Fruit fly (Drosophila melanogaster): ENCODE results near the gene Cyp313a3.

Cyp313a3 gene

DNA sequence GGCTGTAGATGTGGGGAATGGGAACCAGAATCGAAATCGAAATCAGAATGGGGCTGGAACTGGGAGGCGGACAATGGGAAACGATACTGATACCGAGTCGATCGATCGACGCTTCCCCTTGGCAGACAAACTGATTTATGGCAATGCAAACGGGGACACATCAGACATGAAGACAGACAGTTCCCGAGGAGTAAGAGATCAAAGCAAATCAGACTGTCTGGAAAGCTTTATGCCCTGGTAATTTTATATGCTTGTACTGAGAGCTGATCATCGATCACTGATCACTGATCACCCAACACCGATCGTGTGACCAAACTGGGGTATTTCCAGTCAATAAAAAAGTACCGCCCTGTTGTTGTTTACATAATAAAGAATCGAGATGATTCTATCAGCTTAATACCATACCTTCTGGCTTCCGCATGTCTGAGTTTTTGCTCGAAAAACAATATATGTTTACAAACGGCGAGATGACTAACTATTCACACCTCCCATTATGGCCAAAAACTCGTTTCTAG is 30.9 kb upstream of the Cyp313a3 start:
- no peak for TF ChIP-seq CG17806 (tag; optimal IDR thresholded peaks at IDR 0.05)
- no peak for TF ChIP-seq EcR (GFP tag; optimal IDR thresholded peaks at IDR 0.05)
- TF ChIP-seq Ets98B (GFP tag; IDR thresholded peaks at IDR 0.05), result no peak
- no peak for TF ChIP-seq CG15710 (tag; optimal IDR thresholded peaks at IDR 0.05)
- TF ChIP-seq D1 (tag; optimal IDR thresholded peaks at IDR 0.05), result no peak
- TF ChIP-seq rn (GFP tag; IDR thresholded peaks at IDR 0.05), result no peak
- no peak for TF ChIP-seq CG4496 (GFP tag; IDR thresholded peaks at IDR 0.05)

DNA sequence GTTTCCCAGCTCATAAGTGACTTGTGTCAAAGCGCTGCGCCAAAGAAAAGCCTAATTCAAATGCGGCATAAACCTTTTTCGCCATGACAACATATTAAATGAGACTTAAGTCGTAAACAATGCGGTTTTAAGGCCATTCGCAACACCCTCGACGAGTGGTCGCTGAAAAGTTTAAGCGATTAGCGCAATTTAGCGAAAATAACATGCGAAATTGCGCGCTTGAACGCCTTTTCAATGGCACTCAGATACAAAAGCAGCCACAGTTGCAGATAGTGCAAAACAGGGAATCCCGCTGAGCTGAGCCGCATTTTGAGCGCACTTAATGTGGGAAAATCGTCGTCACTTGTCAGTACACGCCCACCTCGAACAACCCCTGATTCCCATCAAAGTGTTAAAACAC is 21.6 kb upstream of the Cyp313a3 start, which contains the start of gene CG44038:
CG44038 (plus strand) TSS at position 301 of the 400 bp plus-strand sequence.
- TF ChIP-seq Pif1B (GFP tag; optimal IDR thresholded peaks at IDR 0.05), result no peak
- no peak for TF ChIP-seq CG10348 (GFP tag; IDR thresholded peaks at IDR 0.05)
- TF ChIP-seq CG13204 (GFP tag; optimal IDR thresholded peaks at IDR 0.05), result no peak
- TF ChIP-seq CG32121 (GFP tag; IDR thresholded peaks at IDR 0.05), result no peak
- TF ChIP-seq CG34367 (tag; optimal IDR thresholded peaks at IDR 0.05), result no peak
- no peak for TF ChIP-seq CG8159 (tag; optimal IDR thresholded peaks at IDR 0.05)
- TF ChIP-seq CG17806 (tag; optimal IDR thresholded peaks at IDR 0.05), result no peak
- TF ChIP-seq CG9948 (tag; optimal IDR thresholded peaks at IDR 0.05), result no peak
- no peak for TF ChIP-seq fd96Ca (GFP tag; IDR thresholded peaks at IDR 0.05)
- no peak for TF ChIP-seq gl (tag; optimal IDR thresholded peaks at IDR 0.05)
- TF ChIP-seq CG15710 (tag; optimal IDR thresholded peaks at IDR 0.05), result no peak
- no peak for TF ChIP-seq D1 (tag; optimal IDR thresholded peaks at IDR 0.05)
- no peak for TF ChIP-seq rn (GFP tag; IDR thresholded peaks at IDR 0.05)

dm6 chr3R:12259819-12260218 is 20.8 kb upstream of the Cyp313a3 start:
- no peak for TF ChIP-seq CG8301 (tag; optimal IDR thresholded peaks at IDR 0.05)
- TF ChIP-seq CG8159 (tag; optimal IDR thresholded peaks at IDR 0.05), result no peak
- TF ChIP-seq gl (tag; optimal IDR thresholded peaks at IDR 0.05), result no peak
- TF ChIP-seq CG12605 (GFP tag; IDR thresholded peaks at IDR 0.05), result no peak

DNA sequence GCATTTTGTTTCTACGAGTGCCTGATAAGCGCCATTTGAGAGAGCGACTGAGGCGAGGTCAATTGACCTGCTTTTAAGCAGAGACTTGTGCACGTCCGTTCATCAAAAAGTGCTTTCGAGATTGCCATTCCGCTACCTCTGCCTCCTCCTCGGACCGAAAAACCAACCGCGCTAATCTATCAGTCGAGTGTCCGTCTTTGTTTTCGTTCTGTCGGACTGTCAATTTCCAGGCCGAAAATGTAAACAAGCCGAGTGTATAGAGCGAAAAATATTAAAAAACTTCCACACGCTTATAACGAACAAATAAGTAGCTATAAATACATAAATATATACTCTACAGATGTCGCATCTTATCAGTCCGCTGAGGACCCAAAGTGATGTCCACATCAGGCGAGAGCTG is 19.9 kb upstream of the Cyp313a3 start:
- no peak for TF ChIP-seq CG8159 (tag; optimal IDR thresholded peaks at IDR 0.05)
- peak; percentile 30 for TF ChIP-seq EcR (GFP tag; optimal IDR thresholded peaks at IDR 0.05)

dm6 chr3R:12258437-12258836 is 19.4 kb upstream of the Cyp313a3 start, which contains the start of the genes CG44037 and svp:
Gene CG44037, plus strand, starts transcription at chr3R:12258737.
Gene svp, plus strand, starts transcription at chr3R:12258737.
- TF ChIP-seq CG10348 (GFP tag; IDR thresholded peaks at IDR 0.05) (no peak), Ets98B (GFP tag; IDR thresholded peaks at IDR 0.05) (no peak), CG14655 (GFP tag; optimal IDR thresholded peaks at IDR 0.05) (no peak), CG17806 (tag; optimal IDR thresholded peaks at IDR 0.05) (no peak), Pif1B (GFP tag; optimal IDR thresholded peaks at IDR 0.05) (no peak), CG12605 (GFP tag; IDR thresholded peaks at IDR 0.05) (no peak), CG4496 (GFP tag; IDR thresholded peaks at IDR 0.05) (no peak), CG32121 (GFP tag; IDR thresholded peaks at IDR 0.05) (no peak), CG15710 (tag; optimal IDR thresholded peaks at IDR 0.05) (no peak), gl (tag; optimal IDR thresholded peaks at IDR 0.05) (no peak), EcR (GFP tag; optimal IDR thresholded peaks at IDR 0.05) (no peak), rn (GFP tag; IDR thresholded peaks at IDR 0.05) (no peak), D1 (tag; optimal IDR thresholded peaks at IDR 0.05) (no peak), CG9948 (tag; optimal IDR thresholded peaks at IDR 0.05) (no peak), CG8301 (tag; optimal IDR thresholded peaks at IDR 0.05) (no peak), CG13204 (GFP tag; optimal IDR thresholded peaks at IDR 0.05) (no peak), fd96Ca (GFP tag; IDR thresholded peaks at IDR 0.05) (no peak), CG8159 (tag; optimal IDR thresholded peaks at IDR 0.05) (no peak)

DNA sequence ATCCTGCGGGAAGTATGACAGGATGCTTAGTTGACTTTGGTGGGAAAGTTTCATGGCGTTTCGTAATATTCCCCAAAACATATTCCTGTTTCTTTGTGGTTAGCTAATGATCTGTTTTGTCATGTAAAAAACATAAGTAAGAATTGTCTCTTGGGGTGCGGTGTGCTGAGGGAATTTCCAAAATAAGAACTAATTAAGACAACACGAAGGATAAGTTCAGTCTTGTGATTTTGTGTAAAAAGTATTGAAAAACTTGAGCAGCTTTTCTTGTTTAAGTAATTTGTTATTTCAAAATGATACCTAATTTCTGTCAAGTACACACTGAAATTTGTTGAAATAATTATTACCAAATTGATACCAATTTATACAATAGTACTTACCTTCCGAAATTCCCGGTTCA is 14.8 kb upstream of the Cyp313a3 start, which contains the start of gene CG3942:
CG3942 (plus strand) TSS at position 301 of the 400 bp plus-strand sequence.
- TF ChIP-seq CG8301 (tag; optimal IDR thresholded peaks at IDR 0.05) (no peak), fd96Ca (GFP tag; IDR thresholded peaks at IDR 0.05) (no peak), Pif1B (GFP tag; optimal IDR thresholded peaks at IDR 0.05) (no peak), CG15710 (tag; optimal IDR thresholded peaks at IDR 0.05) (no peak), CG12605 (GFP tag; IDR thresholded peaks at IDR 0.05) (no peak), gl (tag; optimal IDR thresholded peaks at IDR 0.05) (no peak), CG17806 (tag; optimal IDR thresholded peaks at IDR 0.05) (no peak), CG8159 (tag; optimal IDR thresholded peaks at IDR 0.05) (no peak), CG34367 (tag; optimal IDR thresholded peaks at IDR 0.05) (no peak), CG10348 (GFP tag; IDR thresholded peaks at IDR 0.05) (no peak)

DNA sequence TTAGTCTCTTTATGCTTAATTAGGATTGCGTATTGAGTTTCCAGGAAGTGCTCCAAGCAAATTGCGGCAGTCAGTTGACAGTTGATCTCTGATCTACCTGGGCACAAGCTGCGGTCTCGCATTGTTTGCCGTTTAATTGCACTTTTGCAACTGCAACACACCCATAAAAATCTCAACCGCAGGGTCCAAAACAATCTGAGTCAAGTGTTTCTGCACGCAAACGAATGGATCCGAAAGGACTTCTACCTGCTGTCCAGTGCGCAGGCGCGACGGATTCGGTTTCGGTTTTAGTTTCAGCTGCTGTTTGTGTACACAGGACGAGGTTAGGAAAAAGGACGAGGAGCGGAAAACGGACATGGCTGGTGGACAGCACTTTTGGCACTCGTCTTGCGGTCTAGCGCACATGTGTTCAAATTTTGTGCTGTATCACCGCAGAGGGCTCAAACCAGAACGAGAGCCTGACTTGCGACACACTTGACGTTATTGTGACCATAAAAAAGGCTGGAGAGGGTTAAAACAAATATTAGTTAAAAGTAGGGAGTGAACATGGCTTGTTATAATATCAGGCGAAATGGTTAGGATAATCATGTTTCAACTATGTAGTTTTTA is 13.5 kb upstream of the Cyp313a3 start:
- TF ChIP-seq CG8301 (tag; optimal IDR thresholded peaks at IDR 0.05) (no peak), gl (tag; optimal IDR thresholded peaks at IDR 0.05) (no peak), CG14655 (GFP tag; optimal IDR thresholded peaks at IDR 0.05) (no peak), EcR (GFP tag; optimal IDR thresholded peaks at IDR 0.05) (no peak), fd96Ca (GFP tag; IDR thresholded peaks at IDR 0.05) (no peak), CG34367 (tag; optimal IDR thresholded peaks at IDR 0.05) (no peak), CG12605 (GFP tag; IDR thresholded peaks at IDR 0.05) (no peak), CG4496 (GFP tag; IDR thresholded peaks at IDR 0.05) (no peak), CG10348 (GFP tag; IDR thresholded peaks at IDR 0.05) (no peak), Pif1A (GFP tag; optimal IDR thresholded peaks at IDR 0.05) (no peak), CG9948 (tag; optimal IDR thresholded peaks at IDR 0.05) (no peak), rn (GFP tag; IDR thresholded peaks at IDR 0.05) (no peak), CG17806 (tag; optimal IDR thresholded peaks at IDR 0.05) (no peak), CG32121 (GFP tag; IDR thresholded peaks at IDR 0.05) (no peak), CG15710 (tag; optimal IDR thresholded peaks at IDR 0.05) (no peak), CG13204 (GFP tag; optimal IDR thresholded peaks at IDR 0.05) (no peak)
